Worm (Caenorhabditis elegans) whole organism, L3 larva: ENCODE measurements around the gene cutl-9.

Source experiments
- R02D3.7 ChIP-seq: fragments of 150-350 bp; optimal IDR thresholded peaks from 2 replicates; lab custom pipeline; 2014; ENCODE audit warnings: missing biosample characterization, missing genetic modification characterization
- ZK546.5 ChIP-seq: sonication (generic microtip); optimal IDR thresholded peaks from 2 replicates; lab custom pipeline; 2017; ENCODE audit warnings: missing biosample characterization, missing genetic modification characterization
- aly-2 ChIP-seq: fragments of 150-350 bp; optimal IDR thresholded peaks from 2 replicates; lab custom pipeline; 2014; ENCODE audit warnings: missing biosample characterization, missing genetic modification characterization
- ceh-16 ChIP-seq: sonication (generic microtip); optimal IDR thresholded peaks from 2 replicates; lab custom pipeline; 2017; ENCODE audit warnings: missing biosample characterization, missing genetic modification characterization
- ceh-82 ChIP-seq: fragments of 150-350 bp; optimal IDR thresholded peaks from 2 replicates; lab custom pipeline; 2014; ENCODE audit warnings: missing biosample characterization, missing genetic modification characterization
- ceh-9 ChIP-seq: sonication (generic microtip); optimal IDR thresholded peaks from 2 replicates; lab custom pipeline; 2018; ENCODE audit warnings: missing biosample characterization, missing genetic modification characterization
- daf-12 ChIP-seq: fragments of 150-350 bp; optimal IDR thresholded peaks from 2 replicates; lab custom pipeline; 2014; ENCODE audit warnings: missing biosample characterization, missing genetic modification reagents, missing genetic modification characterization
- egl-5 ChIP-seq: fragments of 150-350 bp; optimal IDR thresholded peaks from 2 replicates; lab custom pipeline; 2017; ENCODE audit warnings: missing biosample characterization, missing genetic modification reagents, missing genetic modification characterization, inconsistent platforms
- elt-1 ChIP-seq: fragments of 150-350 bp; optimal IDR thresholded peaks from 2 replicates; lab custom pipeline; 2014; ENCODE audit warnings: missing biosample characterization, missing genetic modification characterization
- elt-2 ChIP-seq: sonication (generic microtip); optimal IDR thresholded peaks from 2 replicates; lab custom pipeline; 2016; ENCODE audit warnings: missing genetic modification reagents, mild to moderate bottlenecking, missing genetic modification characterization, missing compliant biosample characterization
- elt-3 ChIP-seq, 3 experiments: fragments of 150-350 bp in 1 of 3; sonication (generic microtip) in 2 of 3; optimal IDR thresholded peaks; 2 replicates in 2 of 3; 4 replicates in 1 of 3; lab custom pipeline; 2014 to 2017; ENCODE audit warnings: missing biosample characterization in 3 of 3, missing genetic modification characterization in 3 of 3
- eor-1 ChIP-seq, 2 experiments: fragments of 150-350 bp; optimal IDR thresholded peaks; 2 replicates each; lab custom pipeline; 2014 to 2018; ENCODE audit warnings: missing biosample characterization in 2 of 2, missing genetic modification characterization in 2 of 2
- fkh-10 ChIP-seq: sonication (generic microtip); optimal IDR thresholded peaks from 2 replicates; lab custom pipeline; 2017; ENCODE audit warnings: missing biosample characterization, missing genetic modification reagents, missing genetic modification characterization
- fkh-2 ChIP-seq: fragments of 150-350 bp; optimal IDR thresholded peaks from 2 replicates; lab custom pipeline; 2014; ENCODE audit warnings: missing biosample characterization, missing genetic modification reagents, missing genetic modification characterization
- fos-1 ChIP-seq: fragments of 150-350 bp; optimal IDR thresholded peaks from 2 replicates; lab custom pipeline; 2014; ENCODE audit warnings: missing biosample characterization, missing genetic modification characterization
- hmg-11 ChIP-seq: sonication (generic microtip); optimal IDR thresholded peaks from 2 replicates; lab custom pipeline; 2016; ENCODE audit warnings: missing genetic modification characterization, missing compliant biosample characterization
- jun-1 ChIP-seq: fragments of 150-350 bp; optimal IDR thresholded peaks from 2 replicates; lab custom pipeline; 2014; ENCODE audit warnings: missing biosample characterization, missing genetic modification reagents, missing genetic modification characterization
- lin-15B ChIP-seq: fragments of 150-350 bp; optimal IDR thresholded peaks from 2 replicates; lab custom pipeline; 2014; ENCODE audit warnings: missing biosample characterization, missing genetic modification characterization
- lin-39 ChIP-seq: fragments of 150-350 bp; optimal IDR thresholded peaks from 2 replicates; lab custom pipeline; 2018; ENCODE audit warnings: missing biosample characterization, missing genetic modification reagents, missing genetic modification characterization
- lsy-12 ChIP-seq: sonication (generic microtip); optimal IDR thresholded peaks from 2 replicates; lab custom pipeline; 2016; ENCODE audit warnings: mild to moderate bottlenecking, missing genetic modification characterization, missing compliant biosample characterization
- mdl-1 ChIP-seq: fragments of 150-350 bp; optimal IDR thresholded peaks from 2 replicates; lab custom pipeline; 2014; ENCODE audit warnings: missing biosample characterization, missing genetic modification characterization
- mml-1 ChIP-seq: fragments of 150-350 bp; sonication (generic microtip); optimal IDR thresholded peaks from 3 replicates; lab custom pipeline; 2014; ENCODE audit warnings: missing biosample characterization, missing genetic modification characterization
- nfya-1 ChIP-seq: sonication (generic microtip); optimal IDR thresholded peaks from 2 replicates; lab custom pipeline; 2017; ENCODE audit warnings: missing genetic modification characterization, mild to moderate bottlenecking, missing compliant biosample characterization, antibody characterized with exemption, moderate library complexity; ENCODE audit not compliant: insufficient read depth
- nhr-11 ChIP-seq: fragments of 150-350 bp; optimal IDR thresholded peaks from 2 replicates; lab custom pipeline; 2014; ENCODE audit warnings: missing biosample characterization, missing genetic modification characterization
- nhr-237 ChIP-seq: fragments of 150-350 bp; optimal IDR thresholded peaks from 2 replicates; lab custom pipeline; 2014; ENCODE audit warnings: missing biosample characterization, missing genetic modification characterization
- nhr-25 ChIP-seq: sonication (generic microtip); optimal IDR thresholded peaks from 2 replicates; lab custom pipeline; 2017; ENCODE audit warnings: missing biosample characterization, missing genetic modification characterization
- nhr-28 ChIP-seq: fragments of 150-350 bp; optimal IDR thresholded peaks from 2 replicates; lab custom pipeline; 2014; ENCODE audit warnings: missing biosample characterization, missing genetic modification characterization
- nhr-43 ChIP-seq: sonication (generic microtip); optimal IDR thresholded peaks from 2 replicates; lab custom pipeline; 2016; ENCODE audit warnings: mild to moderate bottlenecking, missing genetic modification characterization, missing compliant biosample characterization; ENCODE audit not compliant: poor library complexity, severe bottlenecking
- nhr-76 ChIP-seq: fragments of 150-350 bp; sonication (generic microtip); optimal IDR thresholded peaks from 5 replicates; lab custom pipeline; 2014; ENCODE audit warnings: missing biosample characterization, missing genetic modification characterization
- nhr-77 ChIP-seq: fragments of 150-350 bp; optimal IDR thresholded peaks from 2 replicates; lab custom pipeline; 2014; ENCODE audit warnings: missing biosample characterization, missing genetic modification characterization
- pha-4 ChIP-seq: fragments of 150-350 bp; optimal IDR thresholded peaks from 2 replicates; lab custom pipeline; 2014; ENCODE audit warnings: missing biosample characterization, missing genetic modification reagents, missing genetic modification characterization
- skn-1 ChIP-seq: fragments of 150-350 bp; optimal IDR thresholded peaks from 2 replicates; lab custom pipeline; 2014; ENCODE audit warnings: missing biosample characterization, missing genetic modification characterization
- snpc-4 ChIP-seq: fragments of 150-350 bp; optimal IDR thresholded peaks from 2 replicates; lab custom pipeline; 2014; ENCODE audit warnings: missing biosample characterization, missing genetic modification characterization
- tbx-2 ChIP-seq: sonication (generic microtip); optimal IDR thresholded peaks from 2 replicates; lab custom pipeline; 2016; ENCODE audit warnings: mild to moderate bottlenecking, missing genetic modification characterization, missing compliant biosample characterization
- zag-1 ChIP-seq: fragments of 150-350 bp; optimal IDR thresholded peaks from 2 replicates; lab custom pipeline; 2014; ENCODE audit warnings: missing biosample characterization, missing genetic modification characterization
- ztf-11 ChIP-seq: fragments of 150-350 bp; optimal IDR thresholded peaks from 2 replicates; lab custom pipeline; 2014; ENCODE audit warnings: missing biosample characterization, missing genetic modification characterization
- ztf-4 ChIP-seq: fragments of 150-350 bp; optimal IDR thresholded peaks from 2 replicates; lab custom pipeline; 2014; ENCODE audit warnings: missing biosample characterization, missing genetic modification characterization

The cutl-9 gene

ce11 chrII:10621965-10622364 lies at the start of gene cutl-9:
Gene cutl-9 (plus strand): TSS chrII:10622265.
- no peak for TF ChIP-seq lin-39 (tag; lab: Kevin White, UChicago)
- TF ChIP-seq eor-1 (tag; optimal IDR thresholded peaks at IDR 0.05; lab: Kevin White, UChicago), result no peak
- no peak for TF ChIP-seq egl-5 (tag; lab: Kevin White, UChicago)
- no peak for TF ChIP-seq snpc-4 (tag; lab: Kevin White, UChicago)
- no peak for TF ChIP-seq elt-3 (tag; optimal IDR thresholded peaks at IDR 0.05; lab: Kevin White, UChicago)
- TF ChIP-seq lsy-12 (tag; lab: Kevin White, UChicago), result no peak
- TF ChIP-seq ztf-4 (tag; lab: Kevin White, UChicago), result no peak
- no peak for TF ChIP-seq nhr-237 (tag; lab: Kevin White, UChicago)
- no peak for TF ChIP-seq pha-4
- TF ChIP-seq fkh-2 (tag; lab: Kevin White, UChicago), result no peak
- TF ChIP-seq elt-2, result no peak
- TF ChIP-seq fkh-10 (GFP tag; lab: Kevin White, UChicago), result no peak
- no peak for TF ChIP-seq mdl-1
- TF ChIP-seq fos-1 (tag; lab: Kevin White, UChicago), result no peak
- no peak for TF ChIP-seq ceh-82

DNA sequence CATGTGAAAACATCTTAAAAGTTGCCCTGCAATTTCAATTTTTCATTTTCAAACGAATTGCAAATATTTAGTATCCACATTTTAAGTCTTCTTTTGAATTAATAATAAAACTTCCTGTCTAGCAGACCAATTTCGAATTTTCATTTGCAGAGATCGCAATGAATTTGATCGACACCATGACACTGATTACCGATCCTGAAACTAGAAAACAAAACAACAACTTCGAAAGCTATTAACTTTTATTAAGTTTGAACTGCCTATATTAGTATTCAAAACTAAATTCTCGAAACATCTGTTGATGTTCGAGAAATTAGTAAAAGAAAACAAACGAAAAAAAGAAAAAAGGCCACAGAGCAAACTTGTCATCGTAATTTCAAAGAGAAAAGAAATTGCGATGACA lies 47.9 kb upstream of the cutl-9 start:
- TF ChIP-seq nhr-25 (tag; lab: Kevin White, UChicago), result no peak
- no peak for TF ChIP-seq nhr-43 (tag; lab: Kevin White, UChicago)
- TF ChIP-seq ceh-82, result no peak
- TF ChIP-seq mdl-1, result no peak
- no peak for TF ChIP-seq ZK546.5 (tag; lab: Kevin White, UChicago)
- TF ChIP-seq nhr-28 (tag; lab: Kevin White, UChicago), result no peak
- no peak for TF ChIP-seq daf-12
- TF ChIP-seq nhr-76 (tag; lab: Kevin White, UChicago), result no peak
- TF ChIP-seq, all 47 proteins: peak for 0

- TF ChIP-seq eor-1 (tag; optimal IDR thresholded peaks at IDR 0.05; lab: Kevin White, UChicago), result no peak
- TF ChIP-seq tbx-2, result no peak
- TF ChIP-seq R02D3.7 (tag; lab: Kevin White, UChicago), result peak; percentile 66
- TF ChIP-seq nhr-11 (tag; lab: Kevin White, UChicago), result no peak
- TF ChIP-seq nhr-25 (tag; lab: Kevin White, UChicago), result peak; percentile 10
- peak; percentile 39 for TF ChIP-seq lin-15B
- TF ChIP-seq mml-1 (tag; lab: Kevin White, UChicago), result no peak
- no peak for TF ChIP-seq snpc-4 (tag; lab: Kevin White, UChicago)
- no peak for TF ChIP-seq nhr-76 (tag; lab: Kevin White, UChicago)
- TF ChIP-seq elt-1, result no peak
Measured at ce11 chrII:10578843-10579430, 43.1 kb upstream of the cutl-9 start, which contains the start of gene rpb-6. Gene rpb-6 (plus strand): TSS chrII:10579380.

DNA sequence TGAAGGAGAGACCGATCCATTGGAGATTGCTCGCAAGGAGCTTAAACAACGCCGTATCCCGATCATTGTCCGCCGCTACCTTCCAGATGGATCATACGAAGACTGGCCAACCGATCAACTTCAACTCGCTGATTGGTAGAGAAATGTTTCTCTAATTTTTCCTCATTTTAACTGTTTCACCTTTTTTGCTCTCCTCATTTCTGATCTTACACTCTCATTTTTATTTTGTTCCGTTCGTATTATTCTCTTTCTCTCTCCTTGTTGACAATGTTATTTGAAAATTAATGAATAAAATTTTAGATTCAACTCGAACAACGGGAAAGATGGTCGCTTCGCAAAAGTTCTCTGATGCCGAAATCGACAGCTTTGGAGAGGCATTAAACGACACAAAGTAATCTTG lies 42.4 kb upstream of the cutl-9 start, which contains the start of gene dohh-1:
Gene dohh-1, plus strand, starts transcription at position 301 of the 400 bp plus-strand sequence.
- TF ChIP-seq ztf-4 (tag; lab: Kevin White, UChicago) (no peak), nhr-76 (tag; lab: Kevin White, UChicago) (no peak), ztf-11 (tag; lab: Kevin White, UChicago) (no peak), elt-2 (no peak), jun-1 (no peak), lin-15B (no peak), pha-4 (no peak), nfya-1 (tag; lab: Kevin White, UChicago) (no peak), zag-1 (tag; lab: Kevin White, UChicago) (no peak), ceh-82 (no peak), hmg-11 (tag; lab: Kevin White, UChicago) (no peak), aly-2 (tag; lab: Kevin White, UChicago) (no peak), lsy-12 (tag; lab: Kevin White, UChicago) (no peak), ceh-9 (no peak), tbx-2 (no peak), ceh-16 (tag; lab: Kevin White, UChicago) (no peak), nhr-77 (tag; lab: Kevin White, UChicago) (no peak), skn-1 (tag; lab: Kevin White, UChicago) (no peak)
